Fruit fly (Drosophila melanogaster) whole organism, embryonic: ENCODE results near the gene CG17777.
A peak's percentile ranks its signal among the peaks of the same experiment; 100 is the strongest.

ENCODE experiments used
- Adf1 ChIP-seq: fragments of 200-800 bp; sonication (Bioruptor generic); IDR thresholded peaks from 2 replicates; pipeline ENCODE4 v1.3.6; 2022; ENCODE audit warnings: missing biosample characterization, missing genetic modification characterization
- Aef1 ChIP-seq: fragments of 200-800 bp; sonication (Bioruptor generic); IDR thresholded peaks from 3 replicates; pipeline ENCODE4 v1.3.6; 2022; ENCODE audit warnings: missing biosample characterization, missing genetic modification characterization
- Atf-2 ChIP-seq: fragments of 200-800 bp; sonication (Bioruptor generic); optimal IDR thresholded peaks from 2 replicates; lab custom pipeline; 2016; ENCODE audit warnings: missing biosample characterization, missing genetic modification characterization
- Bteb2 ChIP-seq: fragments of 200-800 bp; sonication (Bioruptor generic); optimal IDR thresholded peaks from 2 replicates; lab custom pipeline; 2016; ENCODE audit warnings: missing biosample characterization, missing genetic modification characterization
- CG10147 ChIP-seq: fragments of 200-800 bp; sonication (Bioruptor generic); optimal IDR thresholded peaks from 2 replicates; lab custom pipeline; 2019; ENCODE audit warnings: missing biosample characterization, mild to moderate bottlenecking, missing genetic modification characterization, moderate library complexity
- CG10462 ChIP-seq: fragments of 200-800 bp; sonication (Bioruptor generic); optimal IDR thresholded peaks from 2 replicates; lab custom pipeline; 2016; ENCODE audit warnings: missing biosample characterization, missing genetic modification characterization
- CG15601 ChIP-seq: fragments of 200-800 bp; sonication (Bioruptor generic); optimal IDR thresholded peaks from 3 replicates; lab custom pipeline; 2019; ENCODE audit warnings: missing biosample characterization, mild to moderate bottlenecking, missing genetic modification characterization, moderate library complexity
- CG1792 ChIP-seq: fragments of 200-800 bp; sonication (Bioruptor generic); optimal IDR thresholded peaks from 2 replicates; lab custom pipeline; 2016; ENCODE audit warnings: missing biosample characterization, missing genetic modification characterization
- CG18262 ChIP-seq: fragments of 200-800 bp; optimal IDR thresholded peaks from 3 replicates; lab custom pipeline; 2019; ENCODE audit warnings: missing biosample characterization, mild to moderate bottlenecking, missing genetic modification characterization, moderate library complexity
- CG2129 ChIP-seq: fragments of 200-800 bp; sonication (Bioruptor generic); IDR thresholded peaks from 2 replicates; pipeline ENCODE4 v1.3.6; 2022; ENCODE audit warnings: missing biosample characterization, missing genetic modification characterization; ENCODE audit not compliant: partially characterized antibody
- CG32532 ChIP-seq: fragments of 200-800 bp; sonication (Bioruptor generic); IDR thresholded peaks from 2 replicates; pipeline ENCODE4 v1.3.6; 2022; ENCODE audit warnings: missing biosample characterization, missing genetic modification characterization
- CG8944 ChIP-seq: fragments of 200-800 bp; sonication (Bioruptor generic); optimal IDR thresholded peaks from 3 replicates; lab custom pipeline; 2016; ENCODE audit warnings: missing biosample characterization, missing genetic modification characterization
- CG9797 ChIP-seq: fragments of 200-800 bp; sonication (Bioruptor generic); optimal IDR thresholded peaks from 3 replicates; lab custom pipeline; 2018; ENCODE audit warnings: missing biosample characterization, mild to moderate bottlenecking, missing genetic modification characterization
- Camta ChIP-seq: fragments of 200-800 bp; sonication (Bioruptor generic); optimal IDR thresholded peaks from 2 replicates; lab custom pipeline; 2016; ENCODE audit warnings: missing biosample characterization, missing genetic modification characterization
- HLH54F ChIP-seq: fragments of 200-800 bp; sonication (Bioruptor generic); optimal IDR thresholded peaks from 3 replicates; lab custom pipeline; 2016; ENCODE audit warnings: missing biosample characterization, missing genetic modification characterization
- Hsf ChIP-seq: fragments of 200-800 bp; sonication (Bioruptor generic); optimal IDR thresholded peaks from 3 replicates; lab custom pipeline; 2016; ENCODE audit warnings: missing biosample characterization, missing genetic modification characterization
- Jarid2 ChIP-seq: fragments of 200-800 bp; sonication (Bioruptor generic); optimal IDR thresholded peaks from 3 replicates; lab custom pipeline; 2017; ENCODE audit warnings: mild to moderate bottlenecking, missing biosample characterization, missing genetic modification reagents, missing genetic modification characterization
- Lpt ChIP-seq: fragments of >200 bp; optimal IDR thresholded peaks from 2 replicates; lab custom pipeline; 2018; ENCODE audit warnings: missing biosample characterization, missing genetic modification characterization
- MBD-R2 ChIP-seq: fragments of 200-800 bp; sonication (Bioruptor generic); IDR thresholded peaks from 2 replicates; pipeline ENCODE4 v1.3.6; 2022; ENCODE audit warnings: missing biosample characterization, missing genetic modification characterization
- MTF-1 ChIP-seq: fragments of 200-800 bp; sonication (Bioruptor generic); optimal IDR thresholded peaks from 2 replicates; lab custom pipeline; 2018; ENCODE audit warnings: missing biosample characterization, mild to moderate bottlenecking, missing genetic modification characterization, borderline replicate concordance
- Mrtf ChIP-seq: fragments of 200-800 bp; sonication (Bioruptor generic); IDR thresholded peaks from 3 replicates; pipeline ENCODE4 v1.3.6; 2022; ENCODE audit warnings: missing biosample characterization, missing genetic modification characterization
- Neu2 ChIP-seq: fragments of 200-800 bp; sonication (Bioruptor generic); optimal IDR thresholded peaks from 3 replicates; lab custom pipeline; 2016; ENCODE audit warnings: missing biosample characterization, missing genetic modification characterization, borderline replicate concordance
- PHDP ChIP-seq: fragments of 200-800 bp; sonication (Bioruptor generic); optimal IDR thresholded peaks from 3 replicates; lab custom pipeline; 2018; ENCODE audit warnings: missing biosample characterization, mild to moderate bottlenecking, missing genetic modification characterization, moderate library complexity
- Ptx1 ChIP-seq: fragments of 200-800 bp; sonication (Bioruptor generic); IDR thresholded peaks from 2 replicates; pipeline ENCODE4 v1.3.6; 2022; ENCODE audit warnings: missing biosample characterization, missing genetic modification characterization
- Ssrp ChIP-seq: fragments of 200-800 bp; sonication (Bioruptor generic); optimal IDR thresholded peaks from 2 replicates; lab custom pipeline; 2018; ENCODE audit warnings: missing biosample characterization, mild to moderate bottlenecking, missing genetic modification characterization, moderate library complexity
- Vsx1 ChIP-seq: fragments of 200-800 bp; sonication (Bioruptor generic); optimal IDR thresholded peaks from 2 replicates; lab custom pipeline; 2017; ENCODE audit warnings: missing biosample characterization, mild to moderate bottlenecking, missing genetic modification characterization, missing genetic modification reagents
- cad ChIP-seq: fragments of >200 bp; optimal IDR thresholded peaks from 2 replicates; lab custom pipeline; 2017; ENCODE audit warnings: missing biosample characterization, missing genetic modification characterization
- ci ChIP-seq: fragments of 200-800 bp; sonication (Bioruptor generic); IDR thresholded peaks from 3 replicates; pipeline ENCODE4 v1.3.6; 2022; ENCODE audit warnings: missing biosample characterization, missing genetic modification characterization
- crol ChIP-seq: fragments of 200-800 bp; sonication (Bioruptor generic); IDR thresholded peaks from 2 replicates; pipeline ENCODE4 v1.3.6; 2022; ENCODE audit warnings: missing biosample characterization, missing genetic modification characterization
- crp ChIP-seq, 2 experiments: fragments of 200-800 bp; sonication (Bioruptor generic); optimal IDR thresholded peaks; 2 replicates in 1 of 2; 3 replicates in 1 of 2; lab custom pipeline; 2017; ENCODE audit warnings: missing biosample characterization in 2 of 2, missing genetic modification characterization in 2 of 2, mild to moderate bottlenecking in 1 of 2, moderate library complexity in 1 of 2
- dmrt99B ChIP-seq: fragments of 200-800 bp; sonication (Bioruptor generic); optimal IDR thresholded peaks from 2 replicates; lab custom pipeline; 2018; ENCODE audit warnings: missing biosample characterization, mild to moderate bottlenecking, missing genetic modification characterization, moderate library complexity
- dysf ChIP-seq: fragments of 200-800 bp; sonication (Bioruptor generic); IDR thresholded peaks from 3 replicates; pipeline ENCODE4 v1.3.6; 2022; ENCODE audit warnings: missing biosample characterization, missing genetic modification characterization
- emc ChIP-seq: fragments of 200-800 bp; sonication (Bioruptor generic); optimal IDR thresholded peaks from 2 replicates; lab custom pipeline; 2016; ENCODE audit warnings: missing biosample characterization, missing genetic modification characterization
- ems ChIP-seq: fragments of 200-800 bp; sonication (Bioruptor generic); optimal IDR thresholded peaks from 3 replicates; lab custom pipeline; 2016; ENCODE audit warnings: missing biosample characterization, missing genetic modification characterization
- jigr1 ChIP-seq: fragments of 200-800 bp; sonication (Bioruptor generic); IDR thresholded peaks from 3 replicates; pipeline ENCODE4 v1.3.6; 2022; ENCODE audit warnings: missing biosample characterization, missing genetic modification characterization
- kni ChIP-seq: fragments of 200-800 bp; sonication (Bioruptor generic); optimal IDR thresholded peaks from 3 replicates; lab custom pipeline; 2017; ENCODE audit warnings: mild to moderate bottlenecking, missing biosample characterization, missing genetic modification reagents, missing genetic modification characterization
- lbe ChIP-seq: fragments of 200-800 bp; sonication (Bioruptor generic); optimal IDR thresholded peaks from 2 replicates; lab custom pipeline; 2016; ENCODE audit warnings: missing biosample characterization, mild to moderate bottlenecking, missing genetic modification characterization
- lola ChIP-seq, 3 experiments: fragments of >200 bp in 2 of 3; fragments of 200-800 bp in 1 of 3; sonication (Bioruptor generic) in 1 of 3; optimal IDR thresholded peaks; 2 replicates each; lab custom pipeline; 2017 to 2019; ENCODE audit warnings: missing biosample characterization in 3 of 3, missing genetic modification characterization in 3 of 3, mild to moderate bottlenecking in 1 of 3, moderate library complexity in 1 of 3
- nom ChIP-seq: fragments of 200-800 bp; sonication (Bioruptor generic); optimal IDR thresholded peaks from 2 replicates; lab custom pipeline; 2017; ENCODE audit warnings: missing biosample characterization, missing genetic modification characterization, mild to moderate bottlenecking, moderate library complexity, missing genetic modification reagents
- pan ChIP-seq, 4 experiments: fragments of >200 bp in 3 of 4; fragments of 200-800 bp in 1 of 4; sonication (Bioruptor generic) in 1 of 4; optimal IDR thresholded peaks in 3 of 4; IDR thresholded peaks in 1 of 4; 2 replicates each; pipeline versions ENCODE4 v1.3.6 to Lab custom; 2017 to 2022; ENCODE audit warnings: missing biosample characterization in 2 of 4, missing genetic modification characterization in 2 of 4, mixed read lengths in 1 of 4
- phol ChIP-seq: fragments of 200-800 bp; sonication (Bioruptor generic); optimal IDR thresholded peaks from 3 replicates; lab custom pipeline; 2018; ENCODE audit warnings: missing biosample characterization, mild to moderate bottlenecking, missing genetic modification characterization, moderate library complexity
- psq ChIP-seq: fragments of 200-800 bp; sonication (Bioruptor generic); optimal IDR thresholded peaks from 2 replicates; lab custom pipeline; 2017; ENCODE audit warnings: missing biosample characterization, missing genetic modification characterization
- so ChIP-seq: fragments of 200-800 bp; sonication (Bioruptor generic); IDR thresholded peaks from 3 replicates; pipeline ENCODE4 v1.3.6; 2022; ENCODE audit warnings: missing biosample characterization, missing genetic modification characterization
- tap ChIP-seq: fragments of 200-800 bp; optimal IDR thresholded peaks from 3 replicates; lab custom pipeline; 2019; ENCODE audit warnings: missing biosample characterization, mild to moderate bottlenecking, missing genetic modification characterization, moderate library complexity
- tgo ChIP-seq: fragments of 200-800 bp; sonication (Bioruptor generic); IDR thresholded peaks from 3 replicates; pipeline ENCODE4 v1.3.6; 2022; ENCODE audit warnings: missing biosample characterization, missing genetic modification characterization
- tio ChIP-seq: fragments of 200-800 bp; sonication (Bioruptor generic); optimal IDR thresholded peaks from 2 replicates; lab custom pipeline; 2017; ENCODE audit warnings: missing biosample characterization, missing genetic modification characterization, inconsistent platforms
- tx ChIP-seq: fragments of 200-800 bp; sonication (Bioruptor generic); optimal IDR thresholded peaks from 2 replicates; lab custom pipeline; 2016; ENCODE audit warnings: missing biosample characterization, missing genetic modification characterization
- vfl ChIP-seq: fragments of 200-800 bp; sonication (Bioruptor generic); optimal IDR thresholded peaks from 2 replicates; lab custom pipeline; 2016; ENCODE audit warnings: missing biosample characterization, missing genetic modification characterization
- zfh1 ChIP-seq: fragments of 200-800 bp; sonication (Bioruptor generic); IDR thresholded peaks from 3 replicates; pipeline ENCODE4 v1.3.6; 2022; ENCODE audit warnings: missing biosample characterization, missing genetic modification characterization

Gene CG17777

dm6 chrX:2145690-2146470 lies 40.8 kb upstream of the CG17777 start (continued):
- TF ChIP-seq tgo (no peak; the same call in 2 of the 3 replicates), lola (GFP tag; optimal IDR thresholded peaks at IDR 0.05; lab: Kevin White, UChicago) (peak in 1 of 3 experiments; percentile 30), tio (GFP tag; lab: Kevin White, UChicago) (no peak), Lpt (no peak), CG18262 (tag; lab: Kevin White, UChicago) (peak; percentile 37), lbe (GFP tag; lab: Kevin White, UChicago) (no peak), Adf1 (no peak), Vsx1 (no peak), CG9797 (GFP tag; lab: Kevin White, UChicago) (no peak), psq (GFP tag; lab: Kevin White, UChicago) (no peak), CG1792 (no peak), Bteb2 (GFP tag; lab: Kevin White, UChicago) (no peak), Hsf (no peak), vfl (GFP tag; lab: Kevin White, UChicago) (no peak), dmrt99B (tag; lab: Kevin White, UChicago) (peak; percentile 44), pan (optimal IDR thresholded peaks at IDR 0.05; lab: Kevin White, UChicago) (no peak), pan (GFP tag; optimal IDR thresholded peaks at IDR 0.05 in 1 of 2, IDR thresholded peaks at IDR 0.05 in 1 of 2) (no peak), PHDP (tag; lab: Kevin White, UChicago) (peak; percentile 21), so (no peak), tx (GFP tag; lab: Kevin White, UChicago) (no peak), Neu2 (no peak), Camta (GFP tag; lab: Kevin White, UChicago) (peak; percentile 7), Aef1 (GFP tag; lab: Robert Waterston, UW) (peak; percentile 46; the same call in 1 of the 3 replicates), emc (no peak), CG10147 (GFP tag; lab: Kevin White, UChicago) (peak; percentile 55), crp (GFP tag; optimal IDR thresholded peaks at IDR 0.05; lab: Kevin White, UChicago) (peak in 1 of 2 experiments; percentile 39), jigr1 (GFP tag; lab: Robert Waterston, UW) (no peak), CG10462 (GFP tag; lab: Kevin White, UChicago) (no peak), kni (GFP tag; lab: Kevin White, UChicago) (peak; percentile 55), tap (tag; lab: Kevin White, UChicago) (no peak), CG8944 (GFP tag; lab: Kevin White, UChicago) (no peak), ci (GFP tag; lab: Robert Waterston, UW) (peak; percentile 49; the same call in 1 of the 3 replicates), Jarid2 (GFP tag; lab: Kevin White, UChicago) (no peak), phol (peak; percentile 14), CG32532 (GFP tag; lab: Robert Waterston, UW) (no peak), Atf-2 (no peak), MTF-1 (GFP tag; lab: Kevin White, UChicago) (no peak), CG15601 (tag; lab: Kevin White, UChicago) (no peak), HLH54F (peak; percentile 6), CG2129 (peak; percentile 72), Mrtf (GFP tag; lab: Robert Waterston, UW) (no peak), Ssrp (tag; lab: Kevin White, UChicago) (peak; percentile 16), nom (GFP tag; lab: Kevin White, UChicago) (no peak), MBD-R2 (GFP tag; lab: Robert Waterston, UW) (no peak; the same call in none of the 2 replicates), zfh1 (GFP tag; lab: Robert Waterston, UW) (peak; percentile 12; the same call in 1 of the 3 replicates), crol (no peak), dysf (GFP tag; lab: Robert Waterston, UW) (peak; percentile 49; the same call in 2 of the 3 replicates), Ptx1 (GFP tag; lab: Robert Waterston, UW) (peak; percentile 39), ems (GFP tag; lab: Kevin White, UChicago) (peak; percentile 29), cad (GFP tag; lab: Kevin White, UChicago) (no peak)
